Fruit fly (Drosophila melanogaster): ENCODE data around the gene Exo84.

Gene Exo84

DNA sequence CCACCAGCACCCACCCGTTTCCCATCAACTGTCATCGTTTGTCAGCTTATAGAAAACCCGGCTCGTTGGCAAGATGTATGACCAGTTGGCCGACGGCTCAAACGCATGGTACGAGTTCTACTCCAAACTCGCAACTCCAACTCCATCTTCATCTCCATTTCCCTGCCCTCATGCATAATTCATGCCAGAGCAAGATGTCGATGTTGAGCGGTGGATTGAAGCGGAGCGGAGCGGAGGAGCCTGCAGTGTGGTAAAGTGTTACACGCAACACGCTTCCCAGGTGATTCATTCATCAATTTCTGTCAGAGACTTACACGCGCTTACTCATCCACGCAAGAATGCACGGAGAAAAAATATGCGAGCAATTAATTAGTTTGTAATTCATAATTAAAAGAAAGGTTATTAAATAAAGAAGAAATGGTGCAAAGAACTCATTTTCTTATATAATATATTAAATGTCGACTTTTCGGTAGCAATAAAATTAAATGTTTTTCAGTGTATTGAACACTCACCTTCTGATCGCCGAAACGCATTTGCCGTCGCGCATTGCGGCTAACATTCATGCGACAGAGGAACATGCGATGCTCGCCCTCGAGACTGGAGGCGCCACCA is 29.4 kb upstream of the Exo84 start (continued):
- no peak for TF ChIP-seq NFAT (GFP tag; IDR thresholded peaks at IDR 0.05)
- no peak for TF ChIP-seq gfzf (GFP tag; optimal IDR thresholded peaks at IDR 0.05)
- TF ChIP-seq CG10366 (GFP tag; IDR thresholded peaks at IDR 0.05) = peak; percentile 54
- TF ChIP-seq NK7.1 (GFP tag; optimal IDR thresholded peaks at IDR 0.05) = no peak
- TF ChIP-seq HLH4C (GFP tag; IDR thresholded peaks at IDR 0.05; ENCODE audit: partially characterized antibody) = no peak
- peak; percentile 69 for TF ChIP-seq dmrt99B (tag; optimal IDR thresholded peaks at IDR 0.05)
- TF ChIP-seq CG8924 (tag; optimal IDR thresholded peaks at IDR 0.05) = peak; percentile 58
- TF ChIP-seq lov (optimal IDR thresholded peaks at IDR 0.05) = no peak
- no peak for TF ChIP-seq lov (GFP tag; IDR thresholded peaks at IDR 0.05)
- TF ChIP-seq Dip3 (GFP tag; optimal IDR thresholded peaks at IDR 0.05) = no peak
- no peak for TF ChIP-seq Oaz (GFP tag; IDR thresholded peaks at IDR 0.05)
- peak; percentile 55 for TF ChIP-seq CG14441 (GFP tag; IDR thresholded peaks at IDR 0.05)
- no peak for TF ChIP-seq gsb (GFP tag; IDR thresholded peaks at IDR 0.05)
- TF ChIP-seq unpg (GFP tag; optimal IDR thresholded peaks at IDR 0.05) = peak; percentile 71
- TF ChIP-seq gro (GFP tag; optimal IDR thresholded peaks at IDR 0.05) = no peak
- TF ChIP-seq seq (GFP tag; IDR thresholded peaks at IDR 0.05) = peak; percentile 55; the same call in 1 of the 2 replicates
- TF ChIP-seq Neu2 (GFP tag; optimal IDR thresholded peaks at IDR 0.05; ENCODE audit: borderline replicate concordance) = no peak
- TF ChIP-seq CG7786 (GFP tag; optimal IDR thresholded peaks at IDR 0.05) = no peak
- TF ChIP-seq bigmax (GFP tag; optimal IDR thresholded peaks at IDR 0.05) = no peak
- no peak for TF ChIP-seq Camta (GFP tag; optimal IDR thresholded peaks at IDR 0.05)
- no peak for TF ChIP-seq Jarid2 (GFP tag; optimal IDR thresholded peaks at IDR 0.05)
- TF ChIP-seq CG18764 (GFP tag; optimal IDR thresholded peaks at IDR 0.05) = peak; percentile 13
- no peak for TF ChIP-seq pan (optimal IDR thresholded peaks at IDR 0.05)
- TF ChIP-seq pan (GFP tag; optimal IDR thresholded peaks at IDR 0.05 in 1 of 2, IDR thresholded peaks at IDR 0.05 in 1 of 2) = peak in 1 of 2 experiments; percentile 61
- TF ChIP-seq kni (GFP tag; optimal IDR thresholded peaks at IDR 0.05) = peak; percentile 27
- TF ChIP-seq Ets97D (GFP tag; optimal IDR thresholded peaks at IDR 0.05) = no peak
- TF ChIP-seq otp (GFP tag; IDR thresholded peaks at IDR 0.05) = 0 out of 3 replicates have a peak, but pooled peaks have one; percentile 42
- no peak for TF ChIP-seq CG2889 (GFP tag; IDR thresholded peaks at IDR 0.05)
- no peak for TF ChIP-seq cad (GFP tag; optimal IDR thresholded peaks at IDR 0.05)
- peak; percentile 0 for TF ChIP-seq chn (GFP tag; optimal IDR thresholded peaks at IDR 0.05)
- TF ChIP-seq Mes4 (GFP tag; optimal IDR thresholded peaks at IDR 0.05) = no peak
- no peak for TF ChIP-seq CG8478 (optimal IDR thresholded peaks at IDR 0.05)
- peak; percentile 47 for TF ChIP-seq Xbp1 (GFP tag; optimal IDR thresholded peaks at IDR 0.05)
- TF ChIP-seq CG10147 (GFP tag; optimal IDR thresholded peaks at IDR 0.05) = no peak
- peak; percentile 26 for TF ChIP-seq CG5180 (GFP tag; optimal IDR thresholded peaks at IDR 0.05)
- TF ChIP-seq Rx (GFP tag; IDR thresholded peaks at IDR 0.05) = peak; percentile 48
- peak; percentile 47 for TF ChIP-seq Chrac-16 (GFP tag; optimal IDR thresholded peaks at IDR 0.05)
- TF ChIP-seq tll (GFP tag; optimal IDR thresholded peaks at IDR 0.05) = no peak
- peak; percentile 41; the same call in 1 of the 2 replicates for TF ChIP-seq wor (GFP tag; IDR thresholded peaks at IDR 0.05)
- peak; percentile 53 for TF ChIP-seq kay (GFP tag; optimal IDR thresholded peaks at IDR 0.05)
- no peak for TF ChIP-seq CG9797 (GFP tag; optimal IDR thresholded peaks at IDR 0.05)
- no peak for TF ChIP-seq sima (GFP tag; optimal IDR thresholded peaks at IDR 0.05)
- no peak for TF ChIP-seq Antp (GFP tag; optimal IDR thresholded peaks at IDR 0.05)
- peak; percentile 19 for TF ChIP-seq CG2875 (GFP tag; optimal IDR thresholded peaks at IDR 0.05)
- TF ChIP-seq CG6813 (GFP tag; optimal IDR thresholded peaks at IDR 0.05) = peak; percentile 12
- TF ChIP-seq CoRest (tag; optimal IDR thresholded peaks at IDR 0.05) = peak; percentile 41
- peak; percentile 51 for TF ChIP-seq CG1603 (tag; optimal IDR thresholded peaks at IDR 0.05)
- TF ChIP-seq CG33557 (GFP tag; optimal IDR thresholded peaks at IDR 0.05) = peak; percentile 23
- TF ChIP-seq HLH54F (GFP tag; optimal IDR thresholded peaks at IDR 0.05) = no peak
- TF ChIP-seq Adf1 (GFP tag; IDR thresholded peaks at IDR 0.05) = no peak
- TF ChIP-seq dmrt11E (tag; optimal IDR thresholded peaks at IDR 0.05) = peak; percentile 77

Measured in whole organism, embryonic.